Worm (Caenorhabditis elegans) whole organism, young adult: ENCODE data around the gene W09B6.4.

ENCODE experiments used
- B0035.1 ChIP-seq: sonication (generic microtip); optimal IDR thresholded peaks from 2 replicates; lab custom pipeline; 2016; ENCODE audit warnings: missing genetic modification characterization, mild to moderate bottlenecking, missing compliant biosample characterization, missing genotype, missing genetic modification reagents
- B0261.1 ChIP-seq: sonication (generic microtip); optimal IDR thresholded peaks from 2 replicates; lab custom pipeline; 2016; ENCODE audit warnings: mild to moderate bottlenecking, missing genetic modification characterization, moderate library complexity, missing compliant biosample characterization
- F49E8.2 ChIP-seq: sonication (generic microtip); optimal IDR thresholded peaks from 3 replicates; lab custom pipeline; 2017; ENCODE audit warnings: missing genetic modification characterization, mild to moderate bottlenecking, missing compliant biosample characterization, antibody characterized with exemption, moderate library complexity; ENCODE audit not compliant: insufficient read depth
- aptf-2 ChIP-seq: fragments of 200-800 bp; sonication (Bioruptor generic); conservative IDR thresholded peaks from 2 replicates; pipeline ENCODE4 v1.3.6; 2022; ENCODE audit warnings: missing genetic modification reagents, missing genetic modification characterization, missing compliant biosample characterization
- mel-28 ChIP-seq: sonication (generic microtip); optimal IDR thresholded peaks from 2 replicates; lab custom pipeline; 2016; ENCODE audit warnings: borderline replicate concordance, mild to moderate bottlenecking, missing genetic modification characterization, missing compliant biosample characterization
- pha-4 ChIP-seq: fragments of 150-350 bp; sonication (generic microtip); optimal IDR thresholded peaks from 2 replicates; lab custom pipeline; 2014; ENCODE audit warnings: missing biosample characterization, missing genetic modification reagents, missing genetic modification characterization
- ztf-22 ChIP-seq: fragments of 200-800 bp; sonication (Bioruptor generic); optimal IDR thresholded peaks from 2 replicates; lab custom pipeline; 2018; ENCODE audit warnings: mild to moderate bottlenecking, missing genetic modification characterization, moderate library complexity, missing compliant biosample characterization

DNA sequence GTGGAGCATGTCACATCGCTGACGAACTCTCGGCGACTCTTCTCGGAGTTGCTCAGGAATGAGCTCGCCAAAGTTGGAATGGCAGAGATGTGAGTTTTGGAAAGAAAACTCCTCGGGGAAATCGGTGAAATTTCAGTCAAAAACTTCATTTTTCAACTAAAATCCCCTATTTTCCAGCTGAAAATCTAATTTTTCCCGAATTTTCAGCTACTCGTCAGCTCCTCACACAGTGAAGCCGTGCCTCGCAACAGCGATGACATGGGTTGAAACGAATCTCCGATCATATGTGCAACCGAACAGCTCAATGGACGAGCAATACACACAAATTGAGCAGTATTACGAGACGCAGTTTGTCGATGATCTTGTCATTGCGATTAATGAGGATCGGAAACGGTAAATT, 11.2 kb upstream of the W09B6.4 start:
- TF ChIP-seq aptf-2 (no peak), F49E8.2 (tag; lab: Kevin White, UChicago) (no peak), pha-4 (tag; lab: Kevin White, UChicago) (no peak), B0035.1 (tag; lab: Kevin White, UChicago) (no peak), mel-28 (tag; lab: Kevin White, UChicago) (no peak), B0261.1 (no peak), ztf-22 (GFP tag; lab: Kevin White, UChicago) (no peak)
